Worm (Caenorhabditis elegans) whole organism, L4 larva: ENCODE data around the gene Y62H9A.10.

Experiments
- R02D3.7 ChIP-seq: fragments of 150-350 bp; sonication (generic microtip); optimal IDR thresholded peaks from 3 replicates; lab custom pipeline; 2014; ENCODE audit warnings: missing biosample characterization, missing genetic modification characterization
- Y105C5A.15 ChIP-seq: fragments of 200-800 bp; sonication (Bioruptor generic); IDR thresholded peaks from 2 replicates; pipeline ENCODE4 v1.3.6; 2022; ENCODE audit warnings: missing genetic modification characterization, missing compliant biosample characterization
- duxl-1 ChIP-seq: sonication (generic microtip); optimal IDR thresholded peaks from 2 replicates; lab custom pipeline; 2016; ENCODE audit warnings: mild to moderate bottlenecking, missing genetic modification characterization, moderate library complexity, missing compliant biosample characterization; ENCODE audit not compliant: poor library complexity
- dve-1 ChIP-seq: sonication (generic microtip); optimal IDR thresholded peaks from 2 replicates; lab custom pipeline; 2017; ENCODE audit warnings: antibody characterized with exemption, mild to moderate bottlenecking, missing genetic modification characterization, missing compliant biosample characterization; ENCODE audit not compliant: insufficient read depth
- nhr-11 ChIP-seq: fragments of 150-350 bp; optimal IDR thresholded peaks from 2 replicates; lab custom pipeline; 2014; ENCODE audit warnings: missing biosample characterization, missing genetic modification characterization
- pha-4 ChIP-seq, 2 experiments: fragments of 150-350 bp in 1 of 2; fragments of 200-800 bp in 1 of 2; sonication (Bioruptor generic) in 1 of 2; IDR thresholded peaks in 1 of 2; optimal IDR thresholded peaks in 1 of 2; 2 replicates each; pipeline versions ENCODE4 v1.3.6 to Lab custom; 2014 to 2022; ENCODE audit warnings: missing genetic modification characterization in 2 of 2, missing genetic modification reagents in 2 of 2, missing biosample characterization in 1 of 2, missing compliant biosample characterization in 1 of 2
- unc-62 ChIP-seq, 3 experiments: fragments of 150-350 bp in 1 of 3; sonication (generic microtip); optimal IDR thresholded peaks in 2 of 3; peaks in 1 of 3; 1 replicate in 1 of 3; 2 replicates in 2 of 3; lab custom pipeline; 2014 to 2017; ENCODE audit warnings: missing biosample characterization in 3 of 3, missing genetic modification characterization in 3 of 3, missing genetic modification reagents in 3 of 3, missing genotype in 1 of 3

ce11 chrX:11941951-11942350 is 39.4 kb upstream of the Y62H9A.10 start, which contains the start of gene F55G7.3:
- TF ChIP-seq Y105C5A.15 (GFP tag; lab: Robert Waterston, UW) (no peak), pha-4 (GFP tag; IDR thresholded peaks at IDR 0.05; lab: Robert Waterston, UW) (no peak), pha-4 (tag; optimal IDR thresholded peaks at IDR 0.05; lab: Kevin White, UChicago) (no peak), nhr-11 (no peak), dve-1 (no peak), R02D3.7 (tag; lab: Kevin White, UChicago) (no peak), duxl-1 (tag; lab: Kevin White, UChicago) (no peak), unc-62 (GFP tag; optimal IDR thresholded peaks at IDR 0.05 in 1 of 2; lab: Kevin White, UChicago) (no peak), unc-62 (tag; optimal IDR thresholded peaks at IDR 0.05; lab: Kevin White, UChicago) (no peak)
